Fruit fly (Drosophila melanogaster) Kc167 (cell line): Measurements from ENCODE around the gene Mcm3.

Source experiments
- Myc ChIP-seq: fragments of >200 bp; optimal IDR thresholded peaks from 2 replicates; lab custom pipeline; 2017; ENCODE audit warnings: missing external identifiers
- Sin3A ChIP-seq: fragments of >200 bp; optimal IDR thresholded peaks from 2 replicates; lab custom pipeline; 2018; ENCODE audit warnings: missing external identifiers
- h ChIP-seq: fragments of >200 bp; optimal IDR thresholded peaks from 3 replicates; lab custom pipeline; 2018; ENCODE audit warnings: missing external identifiers
- insv ChIP-seq: fragments of >200 bp; optimal IDR thresholded peaks from 3 replicates; lab custom pipeline; 2018; ENCODE audit warnings: missing external identifiers
- psq ChIP-seq: fragments of >200 bp; optimal IDR thresholded peaks from 2 replicates; lab custom pipeline; 2017; ENCODE audit warnings: missing external identifiers
- ttk ChIP-seq: sonication (Bioruptor generic); optimal IDR thresholded peaks from 2 replicates; lab custom pipeline; 2017; ENCODE audit warnings: missing external identifiers

Gene Mcm3

dm6 chrX:5312958-5313357, 10.7 kb upstream of the Mcm3 start, which contains the start of gene CG4198:
TSS of gene CG4198 (plus strand) at chrX:5313258.
- TF ChIP-seq Myc: no peak
- no peak for TF ChIP-seq insv (lab: Kevin White, UChicago)
- no peak for TF ChIP-seq psq
- TF ChIP-seq h (lab: Kevin White, UChicago): no peak
- no peak for TF ChIP-seq ttk (lab: Kevin White, UChicago)
- no peak for TF ChIP-seq Sin3A (lab: Kevin White, UChicago)

dm6 chrX:5317170-5317569, 6.5 kb upstream of the Mcm3 start, which contains the start of the genes CG15930 and Sas10:
TSS of gene CG15930 (minus strand) at chrX:5317295.
TSS of gene Sas10 (plus strand) at chrX:5317409.
- no peak for TF ChIP-seq Sin3A (lab: Kevin White, UChicago)
- no peak for TF ChIP-seq Myc
- TF ChIP-seq psq: no peak
- TF ChIP-seq h (lab: Kevin White, UChicago): no peak
- TF ChIP-seq insv (lab: Kevin White, UChicago): no peak
- no peak for TF ChIP-seq ttk (lab: Kevin White, UChicago)

- TF ChIP-seq Myc: no peak
- TF ChIP-seq psq: no peak
- TF ChIP-seq h (lab: Kevin White, UChicago): no peak
- TF ChIP-seq ttk (lab: Kevin White, UChicago): no peak
- no peak for TF ChIP-seq Sin3A (lab: Kevin White, UChicago)
- no peak for TF ChIP-seq insv (lab: Kevin White, UChicago)
These were observed 1.2 kb upstream of the Mcm3 start, which contains the start of gene Rnp4F for dm6 chrX:5322459-5322883. TSS of gene Rnp4F (minus strand) at chrX:5322696.

dm6 chrX:5329266-5329898, 5.7 kb downstream of the Mcm3 start, which contains the start of the genes CG3309 and XRCC1:
TSS of gene CG3309 (minus strand) at chrX:5329347.
TSS of gene XRCC1 (plus strand) at chrX:5329876.
- no peak for TF ChIP-seq ttk (lab: Kevin White, UChicago)
- no peak for TF ChIP-seq h (lab: Kevin White, UChicago)
- TF ChIP-seq insv (lab: Kevin White, UChicago): no peak
- TF ChIP-seq Sin3A (lab: Kevin White, UChicago): no peak
- no peak for TF ChIP-seq Myc
- no peak for TF ChIP-seq psq

dm6 chrX:5332259-5332862, 8.7 kb downstream of the Mcm3 start, which contains the start of gene CanB:
TSS of gene CanB (plus strand) at chrX:5332499.
- TF ChIP-seq h (lab: Kevin White, UChicago): no peak
- TF ChIP-seq insv (lab: Kevin White, UChicago): no peak

- TF ChIP-seq insv (lab: Kevin White, UChicago) (no peak), psq (no peak), ttk (lab: Kevin White, UChicago) (no peak), Sin3A (lab: Kevin White, UChicago) (no peak), Myc (no peak), h (lab: Kevin White, UChicago) (no peak)
These were observed 13.1 kb downstream of the Mcm3 start for dm6 chrX:5336722-5337121.

dm6 chrX:5337316-5337715, 13.7 kb downstream of the Mcm3 start:
- TF ChIP-seq Myc: no peak
- TF ChIP-seq h (lab: Kevin White, UChicago): no peak
- no peak for TF ChIP-seq psq
- TF ChIP-seq Sin3A (lab: Kevin White, UChicago): no peak
- no peak for TF ChIP-seq ttk (lab: Kevin White, UChicago)
- TF ChIP-seq insv (lab: Kevin White, UChicago): no peak

dm6 chrX:5338435-5338834, 14.8 kb downstream of the Mcm3 start:
- TF ChIP-seq psq (no peak), insv (lab: Kevin White, UChicago) (no peak), Sin3A (lab: Kevin White, UChicago) (no peak), ttk (lab: Kevin White, UChicago) (no peak), h (lab: Kevin White, UChicago) (no peak), Myc (no peak)

- no peak for TF ChIP-seq Sin3A (lab: Kevin White, UChicago)
- TF ChIP-seq Myc: no peak
- TF ChIP-seq insv (lab: Kevin White, UChicago): no peak
These were observed 16.3 kb downstream of the Mcm3 start, which contains the start of gene SK for dm6 chrX:5339970-5340369. TSS of gene SK (plus strand) at chrX:5340236.

dm6 chrX:5349899-5350575, 26.4 kb downstream of the Mcm3 start:
- TF ChIP-seq Sin3A (lab: Kevin White, UChicago) (no peak), h (lab: Kevin White, UChicago) (no peak), psq (no peak), Myc (no peak), insv (lab: Kevin White, UChicago) (no peak), ttk (lab: Kevin White, UChicago) (no peak)

dm6 chrX:5357035-5357434, 33.4 kb downstream of the Mcm3 start:
- TF ChIP-seq ttk (lab: Kevin White, UChicago) (no peak), psq (no peak), insv (lab: Kevin White, UChicago) (no peak), Sin3A (lab: Kevin White, UChicago) (no peak), Myc (no peak), h (lab: Kevin White, UChicago) (no peak)

- TF ChIP-seq psq (no peak), Sin3A (lab: Kevin White, UChicago) (no peak), Myc (no peak), ttk (lab: Kevin White, UChicago) (no peak), insv (lab: Kevin White, UChicago) (no peak), h (lab: Kevin White, UChicago) (no peak)
These were observed 35.2 kb downstream of the Mcm3 start for dm6 chrX:5358813-5359212.
